Fruit fly (Drosophila melanogaster): ENCODE results near the gene CG14053.

CG14053 gene

DNA sequence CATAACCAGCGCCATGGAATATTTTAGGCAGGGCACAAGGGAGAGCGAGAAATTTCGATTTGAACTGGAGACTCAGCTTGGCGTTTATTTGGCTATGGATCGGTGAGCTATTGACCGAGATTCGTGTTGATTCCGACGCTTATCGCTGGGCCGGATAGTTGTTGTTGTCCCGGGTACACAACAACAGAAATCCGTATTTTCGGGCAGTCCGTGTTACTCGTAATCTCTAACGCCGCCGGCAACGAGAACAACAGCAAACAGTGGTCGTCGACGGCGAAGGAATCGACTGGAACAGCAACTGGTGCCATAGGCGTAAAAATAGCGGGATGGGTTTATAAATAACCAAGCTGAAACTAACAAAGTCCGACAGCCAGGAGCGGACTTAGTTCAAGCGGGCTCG, 1.8 kb downstream of the CG14053 start (continued):
- TF ChIP-seq Bgb (GFP tag; IDR thresholded peaks at IDR 0.05; ENCODE audit: partially characterized antibody), result no peak
- TF ChIP-seq sc (optimal IDR thresholded peaks at IDR 0.05), result no peak
- TF ChIP-seq sc (GFP tag; optimal IDR thresholded peaks at IDR 0.05), result no peak
- no peak for TF ChIP-seq pan (optimal IDR thresholded peaks at IDR 0.05)
- no peak for TF ChIP-seq pan (GFP tag; optimal IDR thresholded peaks at IDR 0.05 in 1 of 2, IDR thresholded peaks at IDR 0.05 in 1 of 2)
- peak; percentile 50 for TF ChIP-seq Xrp1 (GFP tag; IDR thresholded peaks at IDR 0.05)
- TF ChIP-seq Blimp-1 (GFP tag; optimal IDR thresholded peaks at IDR 0.05), result peak; percentile 8
- TF ChIP-seq kni (GFP tag; optimal IDR thresholded peaks at IDR 0.05), result peak; percentile 20
- TF ChIP-seq CG17328 (GFP tag; IDR thresholded peaks at IDR 0.05), result no peak
- no peak for TF ChIP-seq CG3847 (GFP tag; IDR thresholded peaks at IDR 0.05)
- no peak for TF ChIP-seq CG11696 (GFP tag; IDR thresholded peaks at IDR 0.05)
- no peak for TF ChIP-seq odd (GFP tag; optimal IDR thresholded peaks at IDR 0.05)
- no peak for TF ChIP-seq Dll (GFP tag; IDR thresholded peaks at IDR 0.05; ENCODE audit: partially characterized antibody)
- no peak for TF ChIP-seq CG17186 (GFP tag; optimal IDR thresholded peaks at IDR 0.05)
- 0 out of 3 replicates have a peak, but pooled peaks have one; percentile 31 for TF ChIP-seq otp (GFP tag; IDR thresholded peaks at IDR 0.05)
- peak in 1 of 2 experiments; percentile 20 for TF ChIP-seq bsh (GFP tag; optimal IDR thresholded peaks at IDR 0.05)
- peak; percentile 59 for TF ChIP-seq ATbp (GFP tag; optimal IDR thresholded peaks at IDR 0.05)
- TF ChIP-seq ci (GFP tag; IDR thresholded peaks at IDR 0.05), result peak; percentile 72; the same call in 2 of the 3 replicates
- TF ChIP-seq en (GFP tag; optimal IDR thresholded peaks at IDR 0.05), result no peak
- no peak for TF ChIP-seq danr (GFP tag; IDR thresholded peaks at IDR 0.05)
- no peak for TF ChIP-seq HLH4C (GFP tag; IDR thresholded peaks at IDR 0.05; ENCODE audit: partially characterized antibody)
- TF ChIP-seq hth (optimal IDR thresholded peaks at IDR 0.05), result no peak
- TF ChIP-seq Med (GFP tag), result peak; percentile 31
- peak; percentile 40; the same call in 1 of the 2 replicates for TF ChIP-seq CG4360 (GFP tag; IDR thresholded peaks at IDR 0.05)
- TF ChIP-seq CG2875 (GFP tag; optimal IDR thresholded peaks at IDR 0.05), result peak; percentile 8
- no peak for TF ChIP-seq Asciz (GFP tag; optimal IDR thresholded peaks at IDR 0.05)

- no peak for TF ChIP-seq NC2α (GFP tag; optimal IDR thresholded peaks at IDR 0.05)
- TF ChIP-seq mirr (GFP tag; optimal IDR thresholded peaks at IDR 0.05), result no peak
- TF ChIP-seq hb (GFP tag; IDR thresholded peaks at IDR 0.05; ENCODE audit: partially characterized antibody), result no peak
- no peak for TF ChIP-seq CG11696 (GFP tag; IDR thresholded peaks at IDR 0.05)
Measured at dm6 chrX:2188888-2189287, 4.8 kb downstream of the CG14053 start, which contains the start of gene Mct1. Gene Mct1, plus strand, starts transcription at chrX:2189188.

DNA sequence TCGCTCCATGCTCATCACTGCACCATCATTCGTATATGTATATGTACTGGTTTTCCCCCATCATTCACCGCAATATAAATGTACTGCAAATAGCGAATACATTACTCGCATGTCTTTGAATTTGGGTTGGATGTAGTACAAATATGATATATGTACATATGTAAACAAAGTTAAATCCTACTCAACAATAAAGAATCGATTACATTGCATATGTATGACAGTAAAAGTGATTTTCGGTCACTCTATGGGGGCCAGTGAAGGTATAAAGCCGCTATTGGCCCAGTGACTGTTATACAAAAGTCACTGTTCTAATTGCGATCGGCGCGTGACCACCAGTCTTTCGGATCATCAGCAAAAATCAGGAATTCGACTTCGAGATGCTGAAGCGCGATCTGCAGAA, 6.2 kb downstream of the CG14053 start, which contains the start of gene CG3457:
CG3457 (plus strand) TSS at position 301 of the 400 bp plus-strand sequence.
- no peak for TF ChIP-seq Sry-β (GFP tag; optimal IDR thresholded peaks at IDR 0.05)
- peak; percentile 89 for TF ChIP-seq CG3995 (GFP tag; optimal IDR thresholded peaks at IDR 0.05)

dm6 chrX:2186555-2186954, 7.2 kb downstream of the CG14053 start, which contains the start of gene CG17777:
Gene CG17777, plus strand, starts transcription at chrX:2186855.
- TF ChIP-seq CG8281 (tag; optimal IDR thresholded peaks at IDR 0.05) (peak; percentile 59), CG14050 (GFP tag; IDR thresholded peaks at IDR 0.05) (no peak)

DNA sequence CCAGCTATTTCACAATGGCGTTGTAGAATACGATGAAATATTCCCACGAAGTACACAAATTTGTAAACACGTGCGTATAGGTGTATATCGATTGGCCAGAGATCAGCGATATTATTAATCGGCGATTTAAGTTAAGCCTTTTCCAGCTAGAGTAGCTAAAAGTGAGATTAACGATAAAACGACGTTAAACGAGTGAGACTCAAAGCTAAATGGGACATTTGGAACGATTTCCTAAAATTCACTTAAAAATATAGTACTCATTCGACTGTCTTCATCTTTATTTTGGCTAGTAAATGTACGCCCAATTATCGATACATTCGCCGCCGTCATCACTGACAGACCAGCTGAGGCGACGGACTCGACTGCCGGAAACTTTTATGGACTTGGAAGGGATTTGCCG, 9.1 kb downstream of the CG14053 start, which contains the start of the genes Nmd3 and CG17776:
Nmd3 (minus strand) TSS at position 106 of the 400 bp plus-strand sequence.
CG17776 (plus strand) TSS at position 163 of the 400 bp plus-strand sequence.
- TF ChIP-seq CG17568 (GFP tag; optimal IDR thresholded peaks at IDR 0.05) (no peak), CG3847 (GFP tag; IDR thresholded peaks at IDR 0.05) (0 out of 2 replicates have a peak, but pooled peaks have one; percentile 5), ftz-f1 (GFP tag; optimal IDR thresholded peaks at IDR 0.05) (no peak), hbn (GFP tag; IDR thresholded peaks at IDR 0.05; ENCODE audit: partially characterized antibody) (peak; percentile 63), shn (GFP tag; optimal IDR thresholded peaks at IDR 0.05) (peak; percentile 26), inv (GFP tag; IDR thresholded peaks at IDR 0.05; ENCODE audit: partially characterized antibody) (peak; percentile 51), sna (GFP tag; IDR thresholded peaks at IDR 0.05; ENCODE audit: partially characterized antibody) (peak; percentile 77), zen (tag; optimal IDR thresholded peaks at IDR 0.05) (no peak), chinmo (GFP tag; IDR thresholded peaks at IDR 0.05; ENCODE audit: partially characterized antibody) (0 out of 4 replicates have a peak, but pooled peaks have one; percentile 17), zen2 (GFP tag; IDR thresholded peaks at IDR 0.05; ENCODE audit: partially characterized antibody) (peak; percentile 63; the same call in 2 of the 3 replicates), bcd (GFP tag; optimal IDR thresholded peaks at IDR 0.05) (peak; percentile 33), nerfin-2 (GFP tag; IDR thresholded peaks at IDR 0.05; ENCODE audit: partially characterized antibody) (peak; percentile 82)
